Worm (Caenorhabditis elegans) whole organism, L4 larva: ENCODE results near the gene flp-19.

Experiments
- D1046.2 ChIP-seq: fragments of 200-800 bp; sonication (Bioruptor generic); IDR thresholded peaks from 2 replicates; pipeline ENCODE4 v1.3.6; 2022; ENCODE audit warnings: missing genetic modification characterization, missing compliant biosample characterization
- F10B5.3 ChIP-seq: sonication (generic microtip); optimal IDR thresholded peaks from 2 replicates; lab custom pipeline; 2016; ENCODE audit warnings: mild to moderate bottlenecking, missing genetic modification characterization, missing compliant biosample characterization
- F26F4.8 ChIP-seq: fragments of 200-800 bp; sonication (Bioruptor generic); conservative IDR thresholded peaks from 2 replicates; pipeline ENCODE4 v1.3.6; 2022; ENCODE audit warnings: missing genetic modification characterization, missing compliant biosample characterization
- F37D6.2 ChIP-seq: sonication (generic microtip); optimal IDR thresholded peaks from 2 replicates; lab custom pipeline; 2016; ENCODE audit warnings: mild to moderate bottlenecking, missing genetic modification characterization, missing compliant biosample characterization
- F44E2.7 ChIP-seq: fragments of 200-800 bp; sonication (Bioruptor generic); IDR thresholded peaks from 2 replicates; pipeline ENCODE4 v2.1.2; 2022; ENCODE audit warnings: missing genetic modification characterization, missing compliant biosample characterization
- T20F7.1 ChIP-seq: fragments of 200-800 bp; sonication (Bioruptor generic); optimal IDR thresholded peaks from 2 replicates; lab custom pipeline; 2018; ENCODE audit warnings: mild to moderate bottlenecking, missing genetic modification characterization, missing compliant biosample characterization
- ZK337.2 ChIP-seq: fragments of 200-800 bp; sonication (Bioruptor generic); IDR thresholded peaks from 2 replicates; pipeline ENCODE4 v1.3.6; 2022; ENCODE audit warnings: missing genetic modification reagents, missing genetic modification characterization, missing compliant biosample characterization
- aha-1 ChIP-seq: fragments of 150-350 bp; peaks from one replicate; lab custom pipeline; 2014; ENCODE audit warnings: missing biosample characterization, missing genetic modification characterization
- attf-4 ChIP-seq: sonication (generic microtip); optimal IDR thresholded peaks from 3 replicates; lab custom pipeline; 2017; ENCODE audit warnings: missing biosample characterization, missing genetic modification characterization
- ceh-32 ChIP-seq: sonication (generic microtip); optimal IDR thresholded peaks from 2 replicates; lab custom pipeline; 2016; ENCODE audit warnings: mild to moderate bottlenecking, missing genetic modification characterization, missing compliant biosample characterization; ENCODE audit not compliant: poor library complexity
- cey-2 ChIP-seq: sonication (generic microtip); optimal IDR thresholded peaks from 3 replicates; lab custom pipeline; 2017; ENCODE audit warnings: missing genetic modification characterization, mild to moderate bottlenecking, missing compliant biosample characterization, antibody characterized with exemption, borderline replicate concordance; ENCODE audit not compliant: insufficient read depth
- daf-12 ChIP-seq: fragments of 150-350 bp; optimal IDR thresholded peaks from 2 replicates; lab custom pipeline; 2014; ENCODE audit warnings: missing biosample characterization, missing genetic modification reagents, missing genetic modification characterization
- daf-16 ChIP-seq, 3 experiments: sonication (generic microtip); optimal IDR thresholded peaks; 2 replicates each; lab custom pipeline; 2016 to 2017; ENCODE audit warnings: missing genetic modification characterization in 3 of 3, missing genetic modification reagents in 3 of 3, mild to moderate bottlenecking in 2 of 3, missing compliant biosample characterization in 2 of 3, missing biosample characterization in 1 of 3, moderate library complexity in 1 of 3
- dmd-6 ChIP-seq: fragments of 200-800 bp; sonication (Bioruptor generic); IDR thresholded peaks from 2 replicates; pipeline ENCODE4 v1.3.6; 2022; ENCODE audit warnings: missing genetic modification reagents, missing genetic modification characterization, missing compliant biosample characterization
- egl-27 ChIP-seq: sonication (generic microtip); optimal IDR thresholded peaks from 3 replicates; lab custom pipeline; 2017; ENCODE audit warnings: missing biosample characterization, missing genetic modification reagents, missing genetic modification characterization
- hmg-1.1 ChIP-seq: fragments of 200-800 bp; sonication (Bioruptor generic); IDR thresholded peaks from 2 replicates; pipeline ENCODE4 v1.3.6; 2022; ENCODE audit warnings: missing genetic modification reagents, missing genetic modification characterization, missing compliant biosample characterization
- jun-1 ChIP-seq: fragments of 150-350 bp; optimal IDR thresholded peaks from 2 replicates; lab custom pipeline; 2014; ENCODE audit warnings: missing biosample characterization, missing genetic modification reagents, missing genetic modification characterization
- lin-1 ChIP-seq: fragments of 200-800 bp; sonication (Bioruptor generic); IDR thresholded peaks from 2 replicates; pipeline ENCODE4 v1.3.6; 2022; ENCODE audit warnings: missing genetic modification reagents, missing genetic modification characterization, missing compliant biosample characterization
- lin-15B ChIP-seq: fragments of 150-350 bp; sonication (generic microtip); optimal IDR thresholded peaks from 3 replicates; lab custom pipeline; 2014; ENCODE audit warnings: missing biosample characterization, missing genetic modification characterization
- lin-38 ChIP-seq: fragments of 200-800 bp; sonication (Bioruptor generic); IDR thresholded peaks from 2 replicates; pipeline ENCODE4 v1.3.6; 2022; ENCODE audit warnings: missing genetic modification reagents, missing genetic modification characterization, missing compliant biosample characterization
- lir-3 ChIP-seq: sonication (generic microtip); optimal IDR thresholded peaks from 2 replicates; lab custom pipeline; 2016; ENCODE audit warnings: mild to moderate bottlenecking, missing genetic modification characterization, missing compliant biosample characterization
- lsy-2 ChIP-seq, 2 experiments: fragments of 150-350 bp in 1 of 2; sonication (generic microtip) in 1 of 2; optimal IDR thresholded peaks; 2 replicates each; lab custom pipeline; 2014 to 2017; ENCODE audit warnings: missing biosample characterization in 2 of 2, missing genetic modification characterization in 2 of 2
- madf-5 ChIP-seq, 2 experiments: fragments of 200-800 bp; sonication (Bioruptor generic); IDR thresholded peaks; 2 replicates each; pipeline ENCODE4 v1.3.6; 2022; ENCODE audit warnings: missing compliant biosample characterization in 2 of 2, missing genetic modification characterization in 2 of 2
- madf-9 ChIP-seq: fragments of 200-800 bp; sonication (Bioruptor generic); conservative IDR thresholded peaks from 2 replicates; pipeline ENCODE4 v1.3.6; 2022; ENCODE audit warnings: missing genetic modification reagents, missing genetic modification characterization, missing compliant biosample characterization
- mdl-1 ChIP-seq, 2 experiments: fragments of 150-350 bp in 1 of 2; sonication (generic microtip) in 1 of 2; optimal IDR thresholded peaks; 2 replicates each; lab custom pipeline; 2014 to 2017; ENCODE audit warnings: missing biosample characterization in 2 of 2, missing genetic modification characterization in 2 of 2
- mep-1 ChIP-seq: fragments of 150-350 bp; sonication (generic microtip); optimal IDR thresholded peaks from 3 replicates; lab custom pipeline; 2014; ENCODE audit warnings: missing biosample characterization, missing genetic modification characterization
- nhr-11 ChIP-seq: fragments of 150-350 bp; optimal IDR thresholded peaks from 2 replicates; lab custom pipeline; 2014; ENCODE audit warnings: missing biosample characterization, missing genetic modification characterization
- nhr-111 ChIP-seq: fragments of 200-800 bp; sonication (Bioruptor generic); optimal IDR thresholded peaks from 2 replicates; lab custom pipeline; 2018; ENCODE audit warnings: mild to moderate bottlenecking, missing genetic modification characterization, missing compliant biosample characterization
- nhr-25 ChIP-seq: sonication (generic microtip); optimal IDR thresholded peaks from 2 replicates; lab custom pipeline; 2017; ENCODE audit warnings: missing genetic modification characterization, mild to moderate bottlenecking, missing compliant biosample characterization, antibody characterized with exemption, moderate library complexity, borderline replicate concordance; ENCODE audit not compliant: insufficient read depth
- nhr-41 ChIP-seq: fragments of 200-800 bp; sonication (Bioruptor generic); IDR thresholded peaks from 2 replicates; pipeline ENCODE4 v1.3.6; 2022; ENCODE audit warnings: missing genetic modification reagents, missing genetic modification characterization, missing compliant biosample characterization
- nhr-48 ChIP-seq: sonication (generic microtip); optimal IDR thresholded peaks from 2 replicates; lab custom pipeline; 2016; ENCODE audit warnings: mild to moderate bottlenecking, missing genetic modification characterization, missing compliant biosample characterization
- nhr-77 ChIP-seq: fragments of 150-350 bp; optimal IDR thresholded peaks from 2 replicates; lab custom pipeline; 2014; ENCODE audit warnings: missing biosample characterization, missing genetic modification characterization
- pha-4 ChIP-seq, 2 experiments: fragments of 150-350 bp in 1 of 2; fragments of 200-800 bp in 1 of 2; sonication (Bioruptor generic) in 1 of 2; IDR thresholded peaks in 1 of 2; optimal IDR thresholded peaks in 1 of 2; 2 replicates each; pipeline versions ENCODE4 v1.3.6 to Lab custom; 2014 to 2022; ENCODE audit warnings: missing genetic modification characterization in 2 of 2, missing genetic modification reagents in 2 of 2, missing biosample characterization in 1 of 2, missing compliant biosample characterization in 1 of 2
- php-3 ChIP-seq: fragments of 200-800 bp; sonication (Bioruptor generic); IDR thresholded peaks from 2 replicates; pipeline ENCODE4 v1.3.6; 2022; ENCODE audit warnings: missing genetic modification reagents, missing genetic modification characterization, missing compliant biosample characterization
- pqm-1 ChIP-seq: sonication (generic microtip); optimal IDR thresholded peaks from 2 replicates; lab custom pipeline; 2017; ENCODE audit warnings: missing biosample characterization, missing genetic modification characterization
- sdz-12 ChIP-seq: fragments of 200-800 bp; sonication (Bioruptor generic); optimal IDR thresholded peaks from 2 replicates; lab custom pipeline; 2018; ENCODE audit warnings: mild to moderate bottlenecking, missing genetic modification characterization, missing compliant biosample characterization
- skn-1 ChIP-seq: fragments of 150-350 bp; optimal IDR thresholded peaks from 2 replicates; lab custom pipeline; 2014; ENCODE audit warnings: missing biosample characterization, missing genetic modification characterization
- unc-39 ChIP-seq: sonication (generic microtip); optimal IDR thresholded peaks from 2 replicates; lab custom pipeline; 2017; ENCODE audit warnings: missing biosample characterization, missing genetic modification characterization
- unc-62 ChIP-seq, 3 experiments: fragments of 150-350 bp in 1 of 3; sonication (generic microtip); optimal IDR thresholded peaks in 2 of 3; peaks in 1 of 3; 1 replicate in 1 of 3; 2 replicates in 2 of 3; lab custom pipeline; 2014 to 2017; ENCODE audit warnings: missing biosample characterization in 3 of 3, missing genetic modification characterization in 3 of 3, missing genetic modification reagents in 3 of 3, missing genotype in 1 of 3
- vab-7 ChIP-seq: fragments of 200-800 bp; sonication (Bioruptor generic); IDR thresholded peaks from 2 replicates; pipeline ENCODE4 v1.3.6; 2022; ENCODE audit warnings: missing genetic modification reagents, missing genetic modification characterization, missing compliant biosample characterization
- zag-1 ChIP-seq: fragments of 150-350 bp; optimal IDR thresholded peaks from 2 replicates; lab custom pipeline; 2014; ENCODE audit warnings: missing biosample characterization, missing genetic modification characterization
- zip-11 ChIP-seq: fragments of 200-800 bp; sonication (Bioruptor generic); IDR thresholded peaks from 2 replicates; pipeline ENCODE4 v1.3.6; 2022; ENCODE audit warnings: missing genetic modification characterization, missing compliant biosample characterization
- ztf-11 ChIP-seq: fragments of 150-350 bp; optimal IDR thresholded peaks from 2 replicates; lab custom pipeline; 2014; ENCODE audit warnings: missing biosample characterization, missing genetic modification characterization

flp-19 gene

ce11 chrX:10568385-10569149 lies 35.9 kb upstream of the flp-19 start (continued):
- TF ChIP-seq php-3 (GFP tag; lab: Robert Waterston, UW) (0 out of 2 replicates have a peak, but pooled peaks have one; percentile 8), nhr-48 (tag; lab: Kevin White, UChicago) (peak; percentile 95), daf-12 (tag; lab: Kevin White, UChicago) (no peak), T20F7.1 (GFP tag; lab: Kevin White, UChicago) (peak; percentile 78), mdl-1 (tag; optimal IDR thresholded peaks at IDR 0.05; lab: Kevin White, UChicago) (peak; percentile 95 to 98), nhr-25 (tag; lab: Kevin White, UChicago) (peak; percentile 32), zag-1 (peak; percentile 80)
- TF ChIP-seq, all 104 proteins: peak for 71

DNA sequence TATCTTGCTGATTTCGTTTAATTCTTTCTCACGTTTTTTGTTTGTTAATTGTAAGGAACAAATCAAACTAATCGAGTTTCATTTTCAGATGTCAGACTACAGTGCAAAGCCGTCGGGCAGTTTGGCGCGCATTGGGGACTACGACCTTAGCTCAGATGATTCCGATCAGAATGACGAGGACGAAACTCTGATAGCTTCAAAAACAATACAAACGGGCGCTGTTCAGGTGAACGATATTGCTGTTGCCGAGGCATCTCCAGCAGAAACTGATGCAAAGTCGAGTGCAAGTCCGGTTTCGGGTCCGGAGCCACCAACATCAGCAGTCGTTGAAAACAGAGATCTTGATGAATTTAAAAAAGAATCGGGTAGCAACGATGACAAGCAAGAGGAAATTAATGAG lies 35.3 kb upstream of the flp-19 start, which contains the start of gene bet-2:
bet-2 (plus strand) TSS at position 89 of the 400 bp plus-strand sequence.
- TF ChIP-seq lin-38 (GFP tag; lab: Robert Waterston, UW) (no peak), F26F4.8 (no peak), D1046.2 (GFP tag; lab: Robert Waterston, UW) (no peak), ceh-32 (tag; lab: Kevin White, UChicago) (no peak), unc-62 (GFP tag; optimal IDR thresholded peaks at IDR 0.05 in 1 of 2; lab: Kevin White, UChicago) (peak in 1 of 2 experiments; percentile 97), unc-62 (tag; optimal IDR thresholded peaks at IDR 0.05; lab: Kevin White, UChicago) (no peak), dmd-6 (GFP tag; lab: Robert Waterston, UW) (no peak)
- TF ChIP-seq, all 104 proteins: peak for 1

- no peak for TF ChIP-seq cey-2 (tag; lab: Kevin White, UChicago)
- TF ChIP-seq vab-7, result no peak
- no peak for TF ChIP-seq F26F4.8
- no peak for TF ChIP-seq jun-1 (tag; lab: Kevin White, UChicago)
- TF ChIP-seq zip-11 (GFP tag; lab: Robert Waterston, UW), result no peak
- peak; percentile 71 for TF ChIP-seq nhr-11
- TF ChIP-seq lsy-2 (tag; optimal IDR thresholded peaks at IDR 0.05; lab: Kevin White, UChicago), result peak; percentile 28 to 87
- TF ChIP-seq aha-1 (tag; lab: Kevin White, UChicago), result peak; percentile 96
- no peak for TF ChIP-seq skn-1 (tag; lab: Kevin White, UChicago)
- no peak for TF ChIP-seq zag-1
- TF ChIP-seq lin-1, result no peak
- no peak for TF ChIP-seq attf-4 (tag; lab: Kevin White, UChicago)
- no peak for TF ChIP-seq nhr-41
- no peak for TF ChIP-seq egl-27 (tag; lab: Kevin White, UChicago)
- TF ChIP-seq madf-9 (GFP tag; lab: Robert Waterston, UW), result no peak
- TF ChIP-seq nhr-48 (tag; lab: Kevin White, UChicago), result no peak
- TF ChIP-seq ztf-11 (tag; lab: Kevin White, UChicago), result no peak
- TF ChIP-seq pqm-1 (tag; lab: Kevin White, UChicago), result peak; percentile 46
- no peak for TF ChIP-seq F37D6.2 (tag; lab: Kevin White, UChicago)
- TF ChIP-seq lir-3, result no peak
- TF ChIP-seq ZK337.2, result no peak
- peak in 1 of 2 experiments; percentile 65 for TF ChIP-seq unc-62 (GFP tag; optimal IDR thresholded peaks at IDR 0.05 in 1 of 2; lab: Kevin White, UChicago)
- TF ChIP-seq unc-62 (tag; optimal IDR thresholded peaks at IDR 0.05; lab: Kevin White, UChicago), result no peak
- peak; percentile 91 for TF ChIP-seq nhr-77 (tag; lab: Kevin White, UChicago)
- no peak for TF ChIP-seq F10B5.3 (tag; lab: Kevin White, UChicago)
- no peak for TF ChIP-seq pha-4 (GFP tag; IDR thresholded peaks at IDR 0.05; lab: Robert Waterston, UW)
- peak; percentile 71 for TF ChIP-seq pha-4 (tag; optimal IDR thresholded peaks at IDR 0.05; lab: Kevin White, UChicago)
- TF ChIP-seq hmg-1.1, result peak; percentile 46
- no peak for TF ChIP-seq F44E2.7 (GFP tag; lab: Robert Waterston, UW)
- TF ChIP-seq sdz-12 (GFP tag; lab: Kevin White, UChicago), result no peak
- no peak for TF ChIP-seq unc-39 (tag; lab: Kevin White, UChicago)
- TF ChIP-seq mep-1, result peak; percentile 66
- TF ChIP-seq madf-5 (GFP tag; IDR thresholded peaks at IDR 0.05; lab: Robert Waterston, UW), result no peak
- TF ChIP-seq lin-15B (tag; lab: Kevin White, UChicago), result no peak
- TF ChIP-seq daf-16 (GFP tag; optimal IDR thresholded peaks at IDR 0.05; lab: Kevin White, UChicago), result no peak
- TF ChIP-seq daf-16 (tag; optimal IDR thresholded peaks at IDR 0.05; lab: Kevin White, UChicago), result peak; percentile 88
- TF ChIP-seq nhr-111 (GFP tag; lab: Kevin White, UChicago), result no peak
These were observed 28.1 kb upstream of the flp-19 start for ce11 chrX:10576410-10576809.
